Fruit fly (Drosophila melanogaster) whole organism, embryonic: ENCODE results near the gene WRNexo.

Experiments
- ATbp ChIP-seq: fragments of 200-800 bp; sonication (Bioruptor generic); optimal IDR thresholded peaks from 2 replicates; lab custom pipeline; 2017; ENCODE audit warnings: missing biosample characterization, mild to moderate bottlenecking, missing genetic modification characterization, missing genetic modification reagents
- Ada2b ChIP-seq: fragments of 200-800 bp; sonication (Bioruptor generic); IDR thresholded peaks from 2 replicates; pipeline ENCODE4 v1.3.6; 2022; ENCODE audit warnings: missing biosample characterization, missing genetic modification characterization
- Bdp1 ChIP-seq: fragments of 200-800 bp; sonication (Bioruptor generic); optimal IDR thresholded peaks from 3 replicates; lab custom pipeline; 2016; ENCODE audit warnings: missing biosample characterization, missing genetic modification characterization
- BtbVII ChIP-seq: fragments of 200-800 bp; sonication (Bioruptor generic); optimal IDR thresholded peaks from 3 replicates; lab custom pipeline; 2017; ENCODE audit warnings: missing biosample characterization, mild to moderate bottlenecking, missing genetic modification characterization
- CG11247 ChIP-seq: fragments of 200-800 bp; sonication (Bioruptor generic); IDR thresholded peaks from 2 replicates; pipeline ENCODE4 v1.3.6; 2022; ENCODE audit warnings: missing biosample characterization, missing genetic modification characterization
- CG11723 ChIP-seq: fragments of 200-800 bp; sonication (Bioruptor generic); optimal IDR thresholded peaks from 2 replicates; lab custom pipeline; 2017; ENCODE audit warnings: missing biosample characterization, mild to moderate bottlenecking, missing genetic modification characterization
- CG12219 ChIP-seq: fragments of 200-800 bp; sonication (Bioruptor generic); optimal IDR thresholded peaks from 3 replicates; lab custom pipeline; 2018; ENCODE audit warnings: missing biosample characterization, mild to moderate bottlenecking, missing genetic modification characterization
- CG12299 ChIP-seq: fragments of 200-800 bp; sonication (Bioruptor generic); optimal IDR thresholded peaks from 2 replicates; lab custom pipeline; 2018; ENCODE audit warnings: missing biosample characterization, mild to moderate bottlenecking, missing genetic modification characterization
- CG12942 ChIP-seq: fragments of 200-800 bp; sonication (Bioruptor generic); optimal IDR thresholded peaks from 3 replicates; lab custom pipeline; 2016; ENCODE audit warnings: missing biosample characterization, missing genetic modification characterization
- CG14014 ChIP-seq: fragments of 200-800 bp; sonication (Bioruptor generic); IDR thresholded peaks from 2 replicates; pipeline ENCODE4 v1.3.6; 2022; ENCODE audit warnings: missing biosample characterization, missing genetic modification characterization
- CG14667 ChIP-seq: fragments of 200-800 bp; sonication (Bioruptor generic); IDR thresholded peaks from 2 replicates; pipeline ENCODE4 v1.3.6; 2022; ENCODE audit warnings: missing biosample characterization, missing genetic modification characterization
- CG15011 ChIP-seq: fragments of 200-800 bp; sonication (Bioruptor generic); optimal IDR thresholded peaks from 3 replicates; lab custom pipeline; 2018; ENCODE audit warnings: missing biosample characterization, mild to moderate bottlenecking, missing genetic modification characterization
- CG15514 ChIP-seq: fragments of 200-800 bp; sonication (Bioruptor generic); optimal IDR thresholded peaks from 3 replicates; lab custom pipeline; 2017; ENCODE audit warnings: missing biosample characterization, missing genetic modification characterization, mild to moderate bottlenecking, moderate library complexity, missing genetic modification reagents
- CG18476 ChIP-seq: fragments of 200-800 bp; sonication (Bioruptor generic); optimal IDR thresholded peaks from 2 replicates; lab custom pipeline; 2016; ENCODE audit warnings: missing biosample characterization, mild to moderate bottlenecking, missing genetic modification characterization
- CG2202 ChIP-seq: fragments of 200-800 bp; sonication (Bioruptor generic); optimal IDR thresholded peaks from 2 replicates; lab custom pipeline; 2018; ENCODE audit warnings: missing biosample characterization, mild to moderate bottlenecking, missing genetic modification characterization
- CG31365 ChIP-seq: fragments of 200-800 bp; sonication (Bioruptor generic); optimal IDR thresholded peaks from 2 replicates; lab custom pipeline; 2018; ENCODE audit warnings: missing biosample characterization, mild to moderate bottlenecking, missing genetic modification characterization
- CG32772 ChIP-seq: fragments of 200-800 bp; sonication (Bioruptor generic); IDR thresholded peaks from 2 replicates; pipeline ENCODE4 v1.3.6; 2022; ENCODE audit warnings: missing biosample characterization, missing genetic modification characterization
- CG3281 ChIP-seq: fragments of 200-800 bp; sonication (Bioruptor generic); optimal IDR thresholded peaks from 3 replicates; lab custom pipeline; 2017; ENCODE audit warnings: missing biosample characterization, mild to moderate bottlenecking, missing genetic modification characterization
- CG7372 ChIP-seq: fragments of 200-800 bp; sonication (Bioruptor generic); IDR thresholded peaks from 2 replicates; pipeline ENCODE4 v1.3.6; 2022; ENCODE audit warnings: missing biosample characterization, missing genetic modification characterization
- CG7839 ChIP-seq: fragments of 200-800 bp; sonication (Bioruptor generic); optimal IDR thresholded peaks from 3 replicates; lab custom pipeline; 2018; ENCODE audit warnings: missing biosample characterization, mild to moderate bottlenecking, missing genetic modification characterization, moderate library complexity
- CG9437 ChIP-seq: fragments of 200-800 bp; sonication (Bioruptor generic); optimal IDR thresholded peaks from 2 replicates; lab custom pipeline; 2018; ENCODE audit warnings: missing biosample characterization, mild to moderate bottlenecking, missing genetic modification characterization
- CG9876 ChIP-seq: fragments of 200-800 bp; sonication (Bioruptor generic); optimal IDR thresholded peaks from 2 replicates; lab custom pipeline; 2016; ENCODE audit warnings: missing biosample characterization, missing genetic modification characterization
- D19B ChIP-seq: fragments of 200-800 bp; sonication (Bioruptor generic); optimal IDR thresholded peaks from 2 replicates; lab custom pipeline; 2017; ENCODE audit warnings: missing biosample characterization, mild to moderate bottlenecking, missing genetic modification characterization
- Dfd ChIP-seq, 2 experiments: fragments of >200 bp; optimal IDR thresholded peaks; 2 replicates each; lab custom pipeline; 2017; ENCODE audit warnings: missing biosample characterization in 2 of 2, missing genetic modification characterization in 2 of 2
- Ets65A ChIP-seq: fragments of 200-800 bp; sonication (Bioruptor generic); peaks from one replicate; lab custom pipeline; 2016; ENCODE audit warnings: missing biosample characterization, missing genetic modification characterization
- Gsc ChIP-seq: fragments of 200-800 bp; sonication (Bioruptor generic); IDR thresholded peaks from 2 replicates; pipeline ENCODE4 v1.3.6; 2022; ENCODE audit warnings: missing biosample characterization, missing genetic modification characterization
- H15 ChIP-seq: fragments of 200-800 bp; sonication (Bioruptor generic); IDR thresholded peaks from 3 replicates; pipeline ENCODE4 v1.3.6; 2022; ENCODE audit warnings: missing biosample characterization, missing genetic modification characterization
- HLH54F ChIP-seq: fragments of 200-800 bp; sonication (Bioruptor generic); optimal IDR thresholded peaks from 3 replicates; lab custom pipeline; 2016; ENCODE audit warnings: missing biosample characterization, missing genetic modification characterization
- Hr78 ChIP-seq, 2 experiments: fragments of 200-800 bp in 1 of 2; fragments of >200 bp in 1 of 2; sonication (Bioruptor generic) in 1 of 2; optimal IDR thresholded peaks; 2 replicates each; lab custom pipeline; 2017 to 2019; ENCODE audit warnings: missing biosample characterization in 2 of 2, missing genetic modification characterization in 2 of 2, mild to moderate bottlenecking in 1 of 2, moderate library complexity in 1 of 2
- Jarid2 ChIP-seq: fragments of 200-800 bp; sonication (Bioruptor generic); optimal IDR thresholded peaks from 3 replicates; lab custom pipeline; 2017; ENCODE audit warnings: mild to moderate bottlenecking, missing biosample characterization, missing genetic modification reagents, missing genetic modification characterization
- aop ChIP-seq: fragments of 200-800 bp; sonication (Bioruptor generic); IDR thresholded peaks from 2 replicates; pipeline ENCODE4 v1.3.6; 2022; ENCODE audit warnings: missing biosample characterization, missing genetic modification characterization
- bbx ChIP-seq: fragments of 200-800 bp; sonication (Bioruptor generic); IDR thresholded peaks from 2 replicates; pipeline ENCODE4 v1.3.6; 2022; ENCODE audit warnings: missing biosample characterization, missing genetic modification characterization; ENCODE audit not compliant: partially characterized antibody
- br ChIP-seq: fragments of >200 bp; optimal IDR thresholded peaks from 2 replicates; lab custom pipeline; 2017
- chn ChIP-seq: fragments of 200-800 bp; sonication (Bioruptor generic); optimal IDR thresholded peaks from 2 replicates; lab custom pipeline; 2016; ENCODE audit warnings: missing biosample characterization, missing genetic modification characterization
- crol ChIP-seq: fragments of 200-800 bp; sonication (Bioruptor generic); IDR thresholded peaks from 2 replicates; pipeline ENCODE4 v1.3.6; 2022; ENCODE audit warnings: missing biosample characterization, missing genetic modification characterization
- gce ChIP-seq: fragments of 200-800 bp; sonication (Bioruptor generic); IDR thresholded peaks from 3 replicates; pipeline ENCODE4 v1.3.6; 2022; ENCODE audit warnings: missing biosample characterization, missing genetic modification characterization
- gfzf ChIP-seq: fragments of 200-800 bp; sonication (Bioruptor generic); optimal IDR thresholded peaks from 2 replicates; lab custom pipeline; 2016; ENCODE audit warnings: missing biosample characterization, mild to moderate bottlenecking, missing genetic modification characterization, moderate library complexity
- hb ChIP-seq: fragments of 200-800 bp; sonication (Bioruptor generic); IDR thresholded peaks from 3 replicates; pipeline ENCODE4 v1.3.6; 2022; ENCODE audit warnings: missing biosample characterization, missing genetic modification characterization; ENCODE audit not compliant: partially characterized antibody
- onecut ChIP-seq: fragments of 200-800 bp; sonication (Bioruptor generic); IDR thresholded peaks from 2 replicates; pipeline ENCODE4 v1.3.6; 2022; ENCODE audit warnings: missing biosample characterization, missing genetic modification characterization
- pnt ChIP-seq: fragments of 200-800 bp; sonication (Bioruptor generic); optimal IDR thresholded peaks from 3 replicates; lab custom pipeline; 2016; ENCODE audit warnings: missing biosample characterization, missing genetic modification characterization
- trh ChIP-seq: fragments of 200-800 bp; sonication (Bioruptor generic); optimal IDR thresholded peaks from 2 replicates; lab custom pipeline; 2016; ENCODE audit warnings: missing biosample characterization, missing genetic modification characterization
- unpg ChIP-seq: fragments of 200-800 bp; sonication (Bioruptor generic); optimal IDR thresholded peaks from 3 replicates; lab custom pipeline; 2018; ENCODE audit warnings: missing biosample characterization, mild to moderate bottlenecking, missing genetic modification characterization, moderate library complexity
- wor ChIP-seq: fragments of 200-800 bp; sonication (Bioruptor generic); IDR thresholded peaks from 2 replicates; pipeline ENCODE4 v1.3.6; 2022; ENCODE audit warnings: missing biosample characterization, missing genetic modification characterization

The WRNexo gene

dm6 chr3R:18393436-18393835 lies 27.5 kb upstream of the WRNexo start (continued):
- TF ChIP-seq Ada2b (GFP tag; lab: Robert Waterston, UW) = no peak
- TF ChIP-seq Gsc = no peak
- TF ChIP-seq wor (GFP tag; lab: Robert Waterston, UW) = no peak
- TF ChIP-seq CG14014 (GFP tag; lab: Robert Waterston, UW) = peak; percentile 65
- no peak for TF ChIP-seq Jarid2 (GFP tag; lab: Kevin White, UChicago)
- TF ChIP-seq HLH54F (GFP tag; lab: Kevin White, UChicago) = no peak
- no peak for TF ChIP-seq CG11723 (GFP tag; lab: Kevin White, UChicago)
- TF ChIP-seq CG12299 (tag; lab: Kevin White, UChicago) = peak; percentile 21
- TF ChIP-seq br (lab: Kevin White, UChicago) = no peak
- peak; percentile 19 for TF ChIP-seq ATbp
- TF ChIP-seq hb (GFP tag; lab: Robert Waterston, UW) = no peak
- TF ChIP-seq CG12219 (GFP tag; lab: Kevin White, UChicago) = no peak
- TF ChIP-seq Bdp1 (GFP tag; lab: Kevin White, UChicago) = no peak
- TF ChIP-seq CG15011 = no peak
- TF ChIP-seq Dfd (GFP tag; optimal IDR thresholded peaks at IDR 0.05; lab: Kevin White, UChicago) = no peak
- no peak for TF ChIP-seq CG15514
- TF ChIP-seq CG18476 = no peak
- no peak for TF ChIP-seq CG2202 (tag; lab: Kevin White, UChicago)
- peak; percentile 43 for TF ChIP-seq Ets65A (GFP tag; lab: Kevin White, UChicago)
- no peak for TF ChIP-seq trh
- TF ChIP-seq Hr78 (GFP tag; optimal IDR thresholded peaks at IDR 0.05; lab: Kevin White, UChicago) = no peak
- TF ChIP-seq CG9876 (GFP tag; lab: Kevin White, UChicago) = no peak
- TF ChIP-seq CG14667 = no peak
- no peak for TF ChIP-seq pnt (GFP tag; lab: Kevin White, UChicago)
- peak; percentile 7 for TF ChIP-seq CG3281 (GFP tag; lab: Kevin White, UChicago)
- TF ChIP-seq CG31365 (tag; lab: Kevin White, UChicago) = no peak
- no peak for TF ChIP-seq aop (GFP tag; lab: Robert Waterston, UW)
- TF ChIP-seq CG12942 = peak; percentile 28
- TF ChIP-seq CG7839 = peak; percentile 71
- TF ChIP-seq crol (GFP tag; lab: Robert Waterston, UW) = no peak
- no peak for TF ChIP-seq bbx (GFP tag; lab: Robert Waterston, UW)
- no peak for TF ChIP-seq BtbVII
- no peak for TF ChIP-seq chn (GFP tag; lab: Kevin White, UChicago)
- peak; percentile 46; the same call in 1 of the 2 replicates for TF ChIP-seq CG32772 (GFP tag; lab: Robert Waterston, UW)
- TF ChIP-seq CG7372 (GFP tag; lab: Robert Waterston, UW) = no peak
- TF ChIP-seq gce (GFP tag; lab: Robert Waterston, UW) = no peak
- TF ChIP-seq H15 (GFP tag; lab: Robert Waterston, UW) = 0 out of 3 replicates have a peak, but pooled peaks have one; percentile 37
- no peak for TF ChIP-seq onecut (GFP tag; lab: Robert Waterston, UW)
- TF ChIP-seq CG11247 (GFP tag; lab: Robert Waterston, UW) = 0 out of 2 replicates have a peak, but pooled peaks have one; percentile 33
- no peak for TF ChIP-seq gfzf (GFP tag; lab: Kevin White, UChicago)
- no peak for TF ChIP-seq CG9437
- TF ChIP-seq unpg (GFP tag; lab: Kevin White, UChicago) = peak; percentile 72
- TF ChIP-seq D19B (GFP tag; lab: Kevin White, UChicago) = no peak
